Fruit fly (Drosophila melanogaster) whole organism, embryonic: ENCODE measurements around the gene Pde6.

Experiments
- CG10543 ChIP-seq: fragments of 200-800 bp; sonication (Bioruptor generic); optimal IDR thresholded peaks from 3 replicates; lab custom pipeline; 2017; ENCODE audit warnings: missing biosample characterization, mild to moderate bottlenecking, missing genetic modification characterization, moderate library complexity
- CG12769 ChIP-seq: fragments of 200-800 bp; sonication (Bioruptor generic); optimal IDR thresholded peaks from 2 replicates; lab custom pipeline; 2019; ENCODE audit warnings: missing biosample characterization, mild to moderate bottlenecking, missing genetic modification characterization, moderate library complexity
- CG13424 ChIP-seq: fragments of 200-800 bp; sonication (Bioruptor generic); optimal IDR thresholded peaks from 2 replicates; lab custom pipeline; 2019; ENCODE audit warnings: missing biosample characterization, mild to moderate bottlenecking, missing genetic modification characterization, moderate library complexity
- CG15514 ChIP-seq: fragments of 200-800 bp; sonication (Bioruptor generic); optimal IDR thresholded peaks from 3 replicates; lab custom pipeline; 2017; ENCODE audit warnings: missing biosample characterization, missing genetic modification characterization, mild to moderate bottlenecking, moderate library complexity, missing genetic modification reagents
- CG1602 ChIP-seq: fragments of 200-800 bp; sonication (Bioruptor generic); optimal IDR thresholded peaks from 3 replicates; lab custom pipeline; 2016; ENCODE audit warnings: missing biosample characterization, missing genetic modification characterization
- CG1792 ChIP-seq: fragments of 200-800 bp; sonication (Bioruptor generic); optimal IDR thresholded peaks from 2 replicates; lab custom pipeline; 2016; ENCODE audit warnings: missing biosample characterization, missing genetic modification characterization
- CG2678 ChIP-seq: fragments of 200-800 bp; sonication (Bioruptor generic); optimal IDR thresholded peaks from 3 replicates; lab custom pipeline; 2019; ENCODE audit warnings: missing biosample characterization, mild to moderate bottlenecking, missing genetic modification characterization, moderate library complexity
- CG3163 ChIP-seq: fragments of 200-800 bp; sonication (Bioruptor generic); optimal IDR thresholded peaks from 3 replicates; lab custom pipeline; 2016; ENCODE audit warnings: missing biosample characterization, missing genetic modification characterization
- CG32767 ChIP-seq: fragments of 200-800 bp; sonication (Bioruptor generic); IDR thresholded peaks from 2 replicates; pipeline ENCODE4 v1.3.6; 2022; ENCODE audit warnings: missing biosample characterization, missing genetic modification characterization
- CG34422 ChIP-seq: fragments of 200-800 bp; sonication (Bioruptor generic); IDR thresholded peaks from 3 replicates; pipeline ENCODE4 v1.3.6; 2022; ENCODE audit warnings: missing biosample characterization, missing genetic modification characterization
- CG4360 ChIP-seq: fragments of 200-800 bp; sonication (Bioruptor generic); IDR thresholded peaks from 2 replicates; pipeline ENCODE4 v1.3.6; 2022; ENCODE audit warnings: missing biosample characterization, missing genetic modification characterization
- CG43689 ChIP-seq: fragments of 200-800 bp; sonication (Bioruptor generic); IDR thresholded peaks from 2 replicates; pipeline ENCODE4 v1.3.6; 2022; ENCODE audit warnings: missing biosample characterization, missing genetic modification characterization
- CG8290 ChIP-seq, 3 experiments: fragments of 200-800 bp; sonication (Bioruptor generic); optimal IDR thresholded peaks; 2 replicates each; lab custom pipeline; 2016 to 2019; ENCODE audit warnings: missing biosample characterization in 3 of 3, missing genetic modification characterization in 3 of 3, mild to moderate bottlenecking in 2 of 3, moderate library complexity in 1 of 3
- CG9215 ChIP-seq: fragments of 200-800 bp; sonication (Bioruptor generic); IDR thresholded peaks from 2 replicates; pipeline ENCODE4 v1.3.6; 2022; ENCODE audit warnings: missing biosample characterization, missing genetic modification characterization
- CTCF ChIP-seq: fragments of 200-800 bp; sonication (Bioruptor generic); optimal IDR thresholded peaks from 2 replicates; lab custom pipeline; 2017; ENCODE audit warnings: missing biosample characterization, mild to moderate bottlenecking, missing genetic modification characterization, moderate library complexity
- D19B ChIP-seq: fragments of 200-800 bp; sonication (Bioruptor generic); optimal IDR thresholded peaks from 2 replicates; lab custom pipeline; 2017; ENCODE audit warnings: missing biosample characterization, mild to moderate bottlenecking, missing genetic modification characterization
- Deaf1 ChIP-seq: fragments of 200-800 bp; optimal IDR thresholded peaks from 3 replicates; lab custom pipeline; 2019; ENCODE audit warnings: missing biosample characterization, mild to moderate bottlenecking, missing genetic modification characterization, moderate library complexity
- Hr39 ChIP-seq: fragments of >200 bp; optimal IDR thresholded peaks from 2 replicates; lab custom pipeline; 2017
- Jarid2 ChIP-seq: fragments of 200-800 bp; sonication (Bioruptor generic); optimal IDR thresholded peaks from 3 replicates; lab custom pipeline; 2017; ENCODE audit warnings: mild to moderate bottlenecking, missing biosample characterization, missing genetic modification reagents, missing genetic modification characterization
- Med ChIP-seq: fragments of 200-800 bp; sonication (Bioruptor generic); peaks from one replicate; lab custom pipeline; 2016; ENCODE audit warnings: missing biosample characterization, missing genetic modification characterization, mild to moderate bottlenecking, inconsistent platforms, moderate library complexity
- Nf-YB ChIP-seq: fragments of 200-800 bp; sonication (Bioruptor generic); optimal IDR thresholded peaks from 3 replicates; lab custom pipeline; 2019; ENCODE audit warnings: missing biosample characterization, mild to moderate bottlenecking, missing genetic modification characterization, moderate library complexity
- Opbp ChIP-seq: fragments of 200-800 bp; sonication (Bioruptor generic); IDR thresholded peaks from 3 replicates; pipeline ENCODE4 v1.3.6; 2022; ENCODE audit warnings: missing biosample characterization, missing genetic modification characterization; ENCODE audit not compliant: partially characterized antibody
- Sox100B ChIP-seq: fragments of 200-800 bp; sonication (Bioruptor generic); optimal IDR thresholded peaks from 3 replicates; lab custom pipeline; 2018; ENCODE audit warnings: missing biosample characterization, mild to moderate bottlenecking, missing genetic modification characterization
- Trl ChIP-seq, 3 experiments: fragments of >200 bp in 2 of 3; fragments of 200-800 bp in 1 of 3; sonication (Bioruptor generic) in 1 of 3; optimal IDR thresholded peaks; 2 replicates in 1 of 3; 3 replicates in 2 of 3; lab custom pipeline; 2016 to 2017; ENCODE audit warnings: missing biosample characterization in 1 of 3, missing genetic modification characterization in 1 of 3
- abd-A ChIP-seq: fragments of 200-800 bp; sonication (Bioruptor generic); optimal IDR thresholded peaks from 3 replicates; lab custom pipeline; 2019; ENCODE audit warnings: missing biosample characterization, mild to moderate bottlenecking, missing genetic modification characterization, moderate library complexity
- bbx ChIP-seq: fragments of 200-800 bp; sonication (Bioruptor generic); IDR thresholded peaks from 2 replicates; pipeline ENCODE4 v1.3.6; 2022; ENCODE audit warnings: missing biosample characterization, missing genetic modification characterization; ENCODE audit not compliant: partially characterized antibody
- cg ChIP-seq: fragments of 200-800 bp; sonication (Bioruptor generic); optimal IDR thresholded peaks from 3 replicates; lab custom pipeline; 2019; ENCODE audit warnings: missing biosample characterization, mild to moderate bottlenecking, missing genetic modification characterization, moderate library complexity
- ci ChIP-seq: fragments of 200-800 bp; sonication (Bioruptor generic); IDR thresholded peaks from 3 replicates; pipeline ENCODE4 v1.3.6; 2022; ENCODE audit warnings: missing biosample characterization, missing genetic modification characterization
- crol ChIP-seq: fragments of 200-800 bp; sonication (Bioruptor generic); IDR thresholded peaks from 2 replicates; pipeline ENCODE4 v1.3.6; 2022; ENCODE audit warnings: missing biosample characterization, missing genetic modification characterization
- fd64A ChIP-seq: fragments of 200-800 bp; sonication (Bioruptor generic); optimal IDR thresholded peaks from 3 replicates; lab custom pipeline; 2018; ENCODE audit warnings: missing biosample characterization, mild to moderate bottlenecking, missing genetic modification characterization
- grn ChIP-seq: fragments of 200-800 bp; sonication (Bioruptor generic); optimal IDR thresholded peaks from 3 replicates; lab custom pipeline; 2017; ENCODE audit warnings: missing biosample characterization, missing genetic modification characterization
- her ChIP-seq: fragments of 200-800 bp; sonication (Bioruptor generic); optimal IDR thresholded peaks from 2 replicates; lab custom pipeline; 2016; ENCODE audit warnings: missing biosample characterization, missing genetic modification characterization
- kni ChIP-seq: fragments of 200-800 bp; sonication (Bioruptor generic); optimal IDR thresholded peaks from 3 replicates; lab custom pipeline; 2017; ENCODE audit warnings: mild to moderate bottlenecking, missing biosample characterization, missing genetic modification reagents, missing genetic modification characterization
- lbe ChIP-seq: fragments of 200-800 bp; sonication (Bioruptor generic); optimal IDR thresholded peaks from 2 replicates; lab custom pipeline; 2016; ENCODE audit warnings: missing biosample characterization, mild to moderate bottlenecking, missing genetic modification characterization
- sc ChIP-seq, 3 experiments: fragments of >200 bp in 2 of 3; fragments of 200-800 bp in 1 of 3; sonication (Bioruptor generic) in 1 of 3; optimal IDR thresholded peaks; 2 replicates in 2 of 3; 3 replicates in 1 of 3; lab custom pipeline; 2017; ENCODE audit warnings: mild to moderate bottlenecking in 1 of 3, missing biosample characterization in 1 of 3, missing genetic modification characterization in 1 of 3, missing genetic modification reagents in 1 of 3
- sd ChIP-seq: fragments of 200-800 bp; sonication (Bioruptor generic); optimal IDR thresholded peaks from 3 replicates; lab custom pipeline; 2018; ENCODE audit warnings: missing biosample characterization, mild to moderate bottlenecking, missing genetic modification characterization, moderate library complexity
- so ChIP-seq: fragments of 200-800 bp; sonication (Bioruptor generic); IDR thresholded peaks from 3 replicates; pipeline ENCODE4 v1.3.6; 2022; ENCODE audit warnings: missing biosample characterization, missing genetic modification characterization
- sqz ChIP-seq: fragments of 200-800 bp; sonication (Bioruptor generic); optimal IDR thresholded peaks from 3 replicates; lab custom pipeline; 2018; ENCODE audit warnings: missing biosample characterization, mild to moderate bottlenecking, missing genetic modification characterization
- tap ChIP-seq: fragments of 200-800 bp; optimal IDR thresholded peaks from 3 replicates; lab custom pipeline; 2019; ENCODE audit warnings: missing biosample characterization, mild to moderate bottlenecking, missing genetic modification characterization, moderate library complexity
- vvl ChIP-seq: fragments of 200-800 bp; sonication (Bioruptor generic); IDR thresholded peaks from 2 replicates; pipeline ENCODE4 v1.3.6; 2022; ENCODE audit warnings: missing biosample characterization, missing genetic modification characterization

Gene Pde6

DNA sequence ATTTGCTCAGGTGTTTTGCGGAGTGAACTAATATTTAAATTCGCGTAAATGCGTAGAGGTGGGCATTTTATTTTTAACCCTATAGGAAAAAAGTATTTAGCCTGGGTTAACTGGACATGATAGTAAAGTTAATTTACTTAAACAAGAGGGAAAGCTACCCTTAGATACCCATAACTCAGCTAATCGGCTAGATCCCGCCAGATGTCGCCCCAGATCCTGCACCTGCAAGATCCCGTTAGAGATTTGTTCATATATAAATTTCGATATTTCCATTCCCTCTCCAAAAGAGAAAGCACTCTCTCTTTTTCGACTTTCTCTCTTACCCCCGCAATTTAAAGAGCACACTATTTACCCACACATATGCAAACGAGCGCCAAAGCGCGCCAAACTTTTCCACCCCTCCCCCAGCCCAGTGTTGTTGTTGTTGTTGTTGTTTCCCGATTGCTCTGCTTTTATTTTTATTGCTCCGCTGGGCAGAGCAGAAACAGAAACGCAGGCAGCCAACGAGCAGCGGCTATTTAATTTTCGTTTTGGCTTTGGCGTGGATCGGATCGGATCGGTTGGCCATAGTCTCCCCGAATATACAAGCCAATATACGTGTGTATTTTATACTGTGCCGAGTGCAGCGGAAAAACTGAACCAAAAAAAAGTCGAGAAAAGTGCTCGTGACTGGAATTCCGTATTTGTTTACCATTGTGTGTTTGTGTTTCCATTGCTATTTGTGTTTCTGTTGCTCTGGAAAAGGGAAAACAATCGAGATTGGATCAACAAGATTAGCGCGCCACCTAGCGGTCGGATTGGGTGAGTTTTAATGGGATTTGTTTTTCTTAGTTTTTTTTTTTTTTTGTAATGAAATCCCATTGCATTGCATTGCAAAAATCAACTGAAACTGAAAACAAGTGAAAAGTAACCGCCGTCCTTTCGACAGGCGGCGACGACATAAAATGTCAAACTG lies 18.9 kb upstream of the Pde6 start, which contains the start of gene stumps (continued):
- TF ChIP-seq lbe (no peak), Hr39 (lab: Kevin White, UChicago) (no peak), CG4360 (GFP tag; lab: Robert Waterston, UW) (peak; percentile 89), CG13424 (tag; lab: Kevin White, UChicago) (no peak), CG1602 (GFP tag; lab: Kevin White, UChicago) (no peak), Trl (optimal IDR thresholded peaks at IDR 0.05; lab: Kevin White, UChicago) (peak; percentile 61), Trl (GFP tag; optimal IDR thresholded peaks at IDR 0.05; lab: Kevin White, UChicago) (no peak), CG32767 (0 out of 2 replicates have a peak, but pooled peaks have one; percentile 27), so (GFP tag; lab: Robert Waterston, UW) (peak; percentile 72; the same call in 2 of the 3 replicates), her (no peak), tap (peak; percentile 14), Jarid2 (GFP tag; lab: Kevin White, UChicago) (peak; percentile 32), vvl (GFP tag; lab: Robert Waterston, UW) (peak; percentile 55; the same call in 1 of the 2 replicates), Sox100B (peak; percentile 20), CG9215 (GFP tag; lab: Robert Waterston, UW) (no peak), CG10543 (GFP tag; lab: Kevin White, UChicago) (peak; percentile 38), CG15514 (GFP tag; lab: Kevin White, UChicago) (no peak), sd (peak; percentile 77), fd64A (GFP tag; lab: Kevin White, UChicago) (peak; percentile 0), CG34422 (GFP tag; lab: Robert Waterston, UW) (peak; percentile 28; the same call in 1 of the 3 replicates), kni (peak; percentile 85), cg (GFP tag; lab: Kevin White, UChicago) (peak; percentile 72), crol (GFP tag; lab: Robert Waterston, UW) (peak; percentile 84), CG1792 (GFP tag; lab: Kevin White, UChicago) (peak; percentile 16), D19B (no peak), CTCF (GFP tag; lab: Kevin White, UChicago) (peak; percentile 87), sc (optimal IDR thresholded peaks at IDR 0.05; lab: Kevin White, UChicago) (no peak), sc (GFP tag; optimal IDR thresholded peaks at IDR 0.05; lab: Kevin White, UChicago) (no peak), grn (peak; percentile 53), Med (peak; percentile 73), bbx (0 out of 2 replicates have a peak, but pooled peaks have one; percentile 7), Opbp (GFP tag; lab: Robert Waterston, UW) (0 out of 3 replicates have a peak, but pooled peaks have one; percentile 10), CG2678 (tag; lab: Kevin White, UChicago) (no peak), CG3163 (GFP tag; lab: Kevin White, UChicago) (peak; percentile 94), sqz (peak; percentile 35), abd-A (peak; percentile 86), Deaf1 (tag; lab: Kevin White, UChicago) (peak; percentile 84), ci (GFP tag; lab: Robert Waterston, UW) (peak; percentile 18; the same call in 2 of the 3 replicates), CG8290 (GFP tag; optimal IDR thresholded peaks at IDR 0.05; lab: Kevin White, UChicago) (peak; percentile 0), CG8290 (tag; optimal IDR thresholded peaks at IDR 0.05; lab: Kevin White, UChicago) (no peak), Nf-YB (GFP tag; lab: Kevin White, UChicago) (peak; percentile 23), CG12769 (tag; lab: Kevin White, UChicago) (peak; percentile 78), CG43689 (no peak)
